Fruit fly (Drosophila melanogaster): Measurements from ENCODE around the gene CG33725.

The CG33725 gene

dm6 chr3L:12433710-12434109 lies 48.7 kb upstream of the CG33725 start (continued):
- TF ChIP-seq chm (GFP tag; IDR thresholded peaks at IDR 0.05) (0 out of 2 replicates have a peak, but pooled peaks have one; percentile 28), CG31441 (GFP tag; IDR thresholded peaks at IDR 0.05) (no peak), NK7.1 (GFP tag; optimal IDR thresholded peaks at IDR 0.05) (no peak), aop (GFP tag; IDR thresholded peaks at IDR 0.05) (no peak), gem (tag; optimal IDR thresholded peaks at IDR 0.05) (no peak), CG8388 (GFP tag; optimal IDR thresholded peaks at IDR 0.05) (no peak), sens-2 (GFP tag; IDR thresholded peaks at IDR 0.05) (no peak), CG11504 (tag; optimal IDR thresholded peaks at IDR 0.05) (no peak), CG8281 (tag; optimal IDR thresholded peaks at IDR 0.05) (no peak), CG32772 (GFP tag; IDR thresholded peaks at IDR 0.05) (no peak), otp (GFP tag; IDR thresholded peaks at IDR 0.05) (no peak), CG31365 (tag; optimal IDR thresholded peaks at IDR 0.05) (no peak), dysf (GFP tag; IDR thresholded peaks at IDR 0.05) (no peak), CG1602 (GFP tag; optimal IDR thresholded peaks at IDR 0.05) (no peak), Nf-YC (tag; optimal IDR thresholded peaks at IDR 0.05) (peak; percentile 96), tll (GFP tag; optimal IDR thresholded peaks at IDR 0.05) (peak in 1 of 2 experiments; percentile 10), CG11398 (GFP tag; optimal IDR thresholded peaks at IDR 0.05) (no peak), cas (GFP tag; IDR thresholded peaks at IDR 0.05) (no peak), CG30020 (tag; optimal IDR thresholded peaks at IDR 0.05) (no peak), nerfin-2 (GFP tag; IDR thresholded peaks at IDR 0.05; ENCODE audit: partially characterized antibody) (no peak), vnd (GFP tag; IDR thresholded peaks at IDR 0.05; ENCODE audit: partially characterized antibody) (0 out of 3 replicates have a peak, but pooled peaks have one; percentile 21), CG13775 (GFP tag; optimal IDR thresholded peaks at IDR 0.05) (no peak), Drgx (GFP tag; IDR thresholded peaks at IDR 0.05) (no peak), pzg (GFP tag; optimal IDR thresholded peaks at IDR 0.05) (no peak), fd102C (GFP tag; optimal IDR thresholded peaks at IDR 0.05) (no peak), CG4820 (GFP tag; optimal IDR thresholded peaks at IDR 0.05) (no peak), CG10321 (GFP tag; IDR thresholded peaks at IDR 0.05) (peak; percentile 89), MTF-1 (GFP tag; optimal IDR thresholded peaks at IDR 0.05; ENCODE audit: borderline replicate concordance) (no peak), CG8478 (optimal IDR thresholded peaks at IDR 0.05) (peak; percentile 83), emc (GFP tag; optimal IDR thresholded peaks at IDR 0.05) (no peak)

dm6 chr3L:12434432-12434831 lies 48.0 kb upstream of the CG33725 start:
- TF ChIP-seq vnd (GFP tag; IDR thresholded peaks at IDR 0.05; ENCODE audit: partially characterized antibody): 0 out of 3 replicates have a peak, but pooled peaks have one; percentile 40
- TF ChIP-seq CG10565 (GFP tag; optimal IDR thresholded peaks at IDR 0.05): no peak
- no peak for TF ChIP-seq hb (GFP tag; IDR thresholded peaks at IDR 0.05; ENCODE audit: partially characterized antibody)
- TF ChIP-seq lola (GFP tag; optimal IDR thresholded peaks at IDR 0.05): no peak
- no peak for TF ChIP-seq CG10462 (GFP tag; optimal IDR thresholded peaks at IDR 0.05)
- TF ChIP-seq D19A (tag; optimal IDR thresholded peaks at IDR 0.05): no peak
- no peak for TF ChIP-seq lov (optimal IDR thresholded peaks at IDR 0.05)
- no peak for TF ChIP-seq lov (GFP tag; IDR thresholded peaks at IDR 0.05)
- TF ChIP-seq Dp (GFP tag; optimal IDR thresholded peaks at IDR 0.05): no peak
- TF ChIP-seq CG11504 (tag; optimal IDR thresholded peaks at IDR 0.05): no peak
- TF ChIP-seq C15 (GFP tag; IDR thresholded peaks at IDR 0.05): no peak
- no peak for TF ChIP-seq CTCF (GFP tag; optimal IDR thresholded peaks at IDR 0.05)
- TF ChIP-seq Adf1 (GFP tag; IDR thresholded peaks at IDR 0.05): peak; percentile 51; the same call in 1 of the 2 replicates
- TF ChIP-seq CG7271 (tag; optimal IDR thresholded peaks at IDR 0.05): no peak
- no peak for TF ChIP-seq CG14667 (GFP tag; IDR thresholded peaks at IDR 0.05)
- TF ChIP-seq danr (GFP tag; IDR thresholded peaks at IDR 0.05): no peak
- TF ChIP-seq tap (tag; optimal IDR thresholded peaks at IDR 0.05): no peak
- TF ChIP-seq CG8944 (GFP tag; optimal IDR thresholded peaks at IDR 0.05): no peak
- no peak for TF ChIP-seq slbo (GFP tag; IDR thresholded peaks at IDR 0.05)
- no peak for TF ChIP-seq CG11398 (GFP tag; optimal IDR thresholded peaks at IDR 0.05)
- TF ChIP-seq CG1603 (tag; optimal IDR thresholded peaks at IDR 0.05): no peak
- no peak for TF ChIP-seq CG14860 (GFP tag; IDR thresholded peaks at IDR 0.05; ENCODE audit: partially characterized antibody)
- TF ChIP-seq Neu2 (GFP tag; optimal IDR thresholded peaks at IDR 0.05; ENCODE audit: borderline replicate concordance): no peak
- TF ChIP-seq CG34224 (GFP tag; IDR thresholded peaks at IDR 0.05; ENCODE audit: partially characterized antibody): peak; percentile 23; the same call in 1 of the 3 replicates
- TF ChIP-seq Six4 (GFP tag; optimal IDR thresholded peaks at IDR 0.05): no peak
